Worm (Caenorhabditis elegans): ENCODE results near the gene clc-9.

- TF ChIP-seq zip-8 (tag; optimal IDR thresholded peaks at IDR 0.05) (no peak), mab-5 (tag; optimal IDR thresholded peaks at IDR 0.05) (no peak), hlh-1 (tag; optimal IDR thresholded peaks at IDR 0.05) (peak; percentile 37), tbx-8 (GFP tag; optimal IDR thresholded peaks at IDR 0.05) (no peak), snpc-4 (tag; optimal IDR thresholded peaks at IDR 0.05) (no peak), nhr-28 (tag; optimal IDR thresholded peaks at IDR 0.05) (no peak), elt-1 (tag; optimal IDR thresholded peaks at IDR 0.05; ENCODE audit: borderline replicate concordance, insufficient read depth) (no peak)
These were observed 1.6 kb upstream of the clc-9 start, which contains the start of gene rps-5 for ce11 chrIV:11110995-11111619.

Measured in whole organism, mixed stage, embryonic.